Fruit fly (Drosophila melanogaster) S2 (cell line): ENCODE data around the gene GstD4.

ENCODE experiments used
- CG8478 ChIP-seq: fragments of >200 bp; optimal IDR thresholded peaks from 2 replicates; lab custom pipeline; 2018
- CTCF ChIP-seq, 2 experiments: fragments of >200 bp; optimal IDR thresholded peaks; 2 replicates each; lab custom pipeline; 2018

The GstD4 gene

dm6 chr3R:12365887-12366286, 8.0 kb upstream of the GstD4 start:
- no peak for TF ChIP-seq CTCF (optimal IDR thresholded peaks at IDR 0.05; lab: Kevin White, UChicago)

- TF ChIP-seq CTCF (optimal IDR thresholded peaks at IDR 0.05; lab: Kevin White, UChicago) (no peak), CG8478 (no peak)
Observed at dm6 chr3R:12367464-12367863, 6.4 kb upstream of the GstD4 start, which contains the start of gene GstD9. Gene GstD9 (minus strand): TSS chr3R:12367564.

dm6 chr3R:12369135-12369792, 4.6 kb upstream of the GstD4 start, which contains the start of gene GstD1:
Gene GstD1 (minus strand): TSS chr3R:12369268.
- TF ChIP-seq CG8478 (no peak), CTCF (optimal IDR thresholded peaks at IDR 0.05; lab: Kevin White, UChicago) (no peak)

- TF ChIP-seq CTCF (optimal IDR thresholded peaks at IDR 0.05; lab: Kevin White, UChicago): no peak
- no peak for TF ChIP-seq CG8478
Observed at dm6 chr3R:12369793-12370642, 3.9 kb upstream of the GstD4 start.

- TF ChIP-seq CG8478 (no peak), CTCF (optimal IDR thresholded peaks at IDR 0.05; lab: Kevin White, UChicago) (no peak)
Observed at dm6 chr3R:12370643-12370995, 3.3 kb upstream of the GstD4 start.

- TF ChIP-seq CG8478 (no peak), CTCF (optimal IDR thresholded peaks at IDR 0.05; lab: Kevin White, UChicago) (no peak)
Observed at dm6 chr3R:12371671-12372070, 2.2 kb upstream of the GstD4 start, which contains the start of gene GstD2. Gene GstD2 (plus strand): TSS chr3R:12371971.

- no peak for TF ChIP-seq CG8478
- no peak for TF ChIP-seq CTCF (optimal IDR thresholded peaks at IDR 0.05; lab: Kevin White, UChicago)
Observed at dm6 chr3R:12372800-12373199, 1.1 kb upstream of the GstD4 start, which contains the start of gene GstD3. Gene GstD3 (plus strand): TSS chr3R:12373068.

dm6 chr3R:12375258-12375783, 1.4 kb downstream of the GstD4 start, which contains the start of gene GstD5:
Gene GstD5 (plus strand): TSS chr3R:12375733.
- TF ChIP-seq CTCF (optimal IDR thresholded peaks at IDR 0.05; lab: Kevin White, UChicago): no peak
- TF ChIP-seq CG8478: no peak

- TF ChIP-seq CTCF (optimal IDR thresholded peaks at IDR 0.05; lab: Kevin White, UChicago) (no peak), CG8478 (no peak)
Observed at dm6 chr3R:12376828-12377227, 2.9 kb downstream of the GstD4 start, which contains the start of gene GstD6. Gene GstD6 (plus strand): TSS chr3R:12377128.

dm6 chr3R:12378200-12378599, 4.3 kb downstream of the GstD4 start, which contains the start of gene GstD7:
Gene GstD7 (plus strand): TSS chr3R:12378500.
- TF ChIP-seq CTCF (optimal IDR thresholded peaks at IDR 0.05; lab: Kevin White, UChicago): no peak
- no peak for TF ChIP-seq CG8478

DNA sequence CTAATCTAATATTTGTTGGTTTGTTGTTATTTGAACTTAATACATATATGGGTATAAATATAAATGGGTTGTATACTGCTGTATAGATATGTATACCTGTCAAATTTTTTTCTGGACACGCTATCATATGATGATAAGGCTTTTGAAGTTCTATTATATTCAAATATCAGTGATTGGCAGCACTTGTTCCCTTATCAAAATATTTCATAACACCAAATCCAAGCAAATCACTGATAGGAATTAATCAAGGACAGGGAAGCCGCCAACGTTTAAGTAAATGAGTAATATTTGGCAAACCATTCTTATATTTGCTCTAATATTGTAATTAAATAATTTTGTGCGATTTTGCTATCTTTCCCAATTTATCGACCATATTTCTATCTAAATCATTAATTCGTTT, 5.3 kb downstream of the GstD4 start:
- TF ChIP-seq CG8478: no peak
- no peak for TF ChIP-seq CTCF (optimal IDR thresholded peaks at IDR 0.05; lab: Kevin White, UChicago)

dm6 chr3R:12379708-12380107, 5.8 kb downstream of the GstD4 start, which contains the start of gene GstD8:
Gene GstD8 (plus strand): TSS chr3R:12380008.
- no peak for TF ChIP-seq CTCF (optimal IDR thresholded peaks at IDR 0.05; lab: Kevin White, UChicago)
- no peak for TF ChIP-seq CG8478

dm6 chr3R:12381130-12381700, 7.3 kb downstream of the GstD4 start:
- no peak for TF ChIP-seq CTCF (optimal IDR thresholded peaks at IDR 0.05; lab: Kevin White, UChicago)
- TF ChIP-seq CG8478: no peak

DNA sequence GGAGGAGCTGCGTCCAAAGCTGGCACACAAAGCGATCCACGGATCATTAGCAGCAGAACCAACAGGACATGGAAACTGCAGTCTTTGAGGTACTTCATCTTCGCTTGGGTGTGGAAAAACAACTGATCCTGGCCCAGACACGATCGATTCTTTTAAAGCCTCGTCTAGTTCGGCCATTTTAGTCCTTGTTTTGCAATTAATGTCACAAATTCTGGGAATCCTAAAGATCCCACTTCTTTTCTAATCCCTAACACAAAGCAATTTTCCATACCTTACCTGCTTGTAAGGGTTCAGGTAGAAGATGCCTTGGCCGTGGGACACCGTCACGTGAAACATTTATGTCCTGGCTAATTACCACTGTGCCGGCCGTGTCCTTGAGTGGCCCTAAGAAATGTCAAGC, 8.7 kb downstream of the GstD4 start, which contains the start of gene CG10035:
TSS of gene CG10035 (minus strand) at position 129 of the 400 bp plus-strand sequence.
- no peak for TF ChIP-seq CG8478
- no peak for TF ChIP-seq CTCF (optimal IDR thresholded peaks at IDR 0.05; lab: Kevin White, UChicago)

DNA sequence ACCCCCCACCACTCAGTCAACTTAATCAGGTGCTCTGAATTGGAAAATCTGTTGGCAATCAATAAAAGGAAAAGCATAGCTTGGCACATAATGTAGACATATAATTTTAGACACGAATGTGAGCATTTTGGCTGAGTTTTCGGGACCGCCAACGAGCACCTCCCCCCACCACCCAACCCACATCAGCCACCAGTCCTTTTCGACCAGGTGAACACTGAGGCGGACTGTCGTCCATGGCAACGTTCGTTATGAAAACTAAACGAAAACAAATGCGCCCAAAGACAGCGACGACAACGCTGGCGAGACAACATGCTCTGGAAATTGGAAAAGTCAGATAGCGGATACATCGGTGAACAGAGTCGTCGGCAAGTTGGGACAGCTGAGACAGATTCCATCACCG, 9.1 kb downstream of the GstD4 start, which contains the start of gene GstD11:
TSS of gene GstD11 (plus strand) at position 301 of the 400 bp plus-strand sequence.
- TF ChIP-seq CG8478: no peak
- TF ChIP-seq CTCF (optimal IDR thresholded peaks at IDR 0.05; lab: Kevin White, UChicago): no peak
